Fruit fly (Drosophila melanogaster) whole organism, embryonic: ENCODE measurements around the gene Drsl1.

Experiments
- Bdp1 ChIP-seq: fragments of 200-800 bp; sonication (Bioruptor generic); optimal IDR thresholded peaks from 3 replicates; lab custom pipeline; 2016; ENCODE audit warnings: missing biosample characterization, missing genetic modification characterization
- CG10209 ChIP-seq: fragments of 200-800 bp; sonication (Bioruptor generic); optimal IDR thresholded peaks from 3 replicates; lab custom pipeline; 2017; ENCODE audit warnings: missing biosample characterization, mild to moderate bottlenecking, missing genetic modification characterization, missing genetic modification reagents
- CG11560 ChIP-seq: fragments of 200-800 bp; sonication (Bioruptor generic); IDR thresholded peaks from 3 replicates; pipeline ENCODE4 v1.3.6; 2022; ENCODE audit warnings: missing biosample characterization, missing genetic modification characterization
- CG12071 ChIP-seq: fragments of 200-800 bp; sonication (Bioruptor generic); optimal IDR thresholded peaks from 3 replicates; lab custom pipeline; 2018; ENCODE audit warnings: missing biosample characterization, mild to moderate bottlenecking, missing genetic modification characterization
- CG12659 ChIP-seq: fragments of 200-800 bp; sonication (Bioruptor generic); optimal IDR thresholded peaks from 3 replicates; lab custom pipeline; 2017; ENCODE audit warnings: mild to moderate bottlenecking, missing biosample characterization, missing genetic modification reagents, missing genetic modification characterization
- CG12769 ChIP-seq: fragments of 200-800 bp; sonication (Bioruptor generic); optimal IDR thresholded peaks from 2 replicates; lab custom pipeline; 2019; ENCODE audit warnings: missing biosample characterization, mild to moderate bottlenecking, missing genetic modification characterization, moderate library complexity
- CG13123 ChIP-seq: fragments of 200-800 bp; sonication (Bioruptor generic); optimal IDR thresholded peaks from 2 replicates; lab custom pipeline; 2016; ENCODE audit warnings: missing biosample characterization, missing genetic modification characterization
- CG14965 ChIP-seq: fragments of 200-800 bp; sonication (Bioruptor generic); optimal IDR thresholded peaks from 2 replicates; lab custom pipeline; 2016; ENCODE audit warnings: missing biosample characterization, missing genetic modification characterization, borderline replicate concordance
- CG15269 ChIP-seq: fragments of 200-800 bp; sonication (Bioruptor generic); optimal IDR thresholded peaks from 2 replicates; lab custom pipeline; 2018; ENCODE audit warnings: missing biosample characterization, mild to moderate bottlenecking, missing genetic modification characterization, moderate library complexity
- CG15601 ChIP-seq: fragments of 200-800 bp; sonication (Bioruptor generic); optimal IDR thresholded peaks from 3 replicates; lab custom pipeline; 2019; ENCODE audit warnings: missing biosample characterization, mild to moderate bottlenecking, missing genetic modification characterization, moderate library complexity
- CG18262 ChIP-seq: fragments of 200-800 bp; optimal IDR thresholded peaks from 3 replicates; lab custom pipeline; 2019; ENCODE audit warnings: missing biosample characterization, mild to moderate bottlenecking, missing genetic modification characterization, moderate library complexity
- CG2678 ChIP-seq: fragments of 200-800 bp; sonication (Bioruptor generic); optimal IDR thresholded peaks from 3 replicates; lab custom pipeline; 2019; ENCODE audit warnings: missing biosample characterization, mild to moderate bottlenecking, missing genetic modification characterization, moderate library complexity
- CG31388 ChIP-seq: fragments of 200-800 bp; sonication (Bioruptor generic); optimal IDR thresholded peaks from 2 replicates; lab custom pipeline; 2016; ENCODE audit warnings: missing biosample characterization, missing genetic modification characterization
- CG3726 ChIP-seq: fragments of 200-800 bp; sonication (Bioruptor generic); IDR thresholded peaks from 3 replicates; pipeline ENCODE4, ENCODE4 v1.3.6; 2022; ENCODE audit warnings: missing biosample characterization, missing genetic modification characterization
- CG3838 ChIP-seq: fragments of 200-800 bp; sonication (Bioruptor generic); optimal IDR thresholded peaks from 3 replicates; lab custom pipeline; 2016; ENCODE audit warnings: missing biosample characterization, missing genetic modification characterization
- CG4707 ChIP-seq: fragments of 200-800 bp; sonication (Bioruptor generic); optimal IDR thresholded peaks from 2 replicates; lab custom pipeline; 2018; ENCODE audit warnings: missing biosample characterization, mild to moderate bottlenecking, missing genetic modification characterization, moderate library complexity
- CG4820 ChIP-seq: fragments of 200-800 bp; sonication (Bioruptor generic); optimal IDR thresholded peaks from 3 replicates; lab custom pipeline; 2016; ENCODE audit warnings: missing biosample characterization, missing genetic modification characterization
- CG7786 ChIP-seq: fragments of 200-800 bp; sonication (Bioruptor generic); optimal IDR thresholded peaks from 2 replicates; lab custom pipeline; 2016; ENCODE audit warnings: missing biosample characterization, missing genetic modification characterization
- CoRest ChIP-seq: fragments of 200-800 bp; sonication (Bioruptor generic); optimal IDR thresholded peaks from 3 replicates; lab custom pipeline; 2018; ENCODE audit warnings: missing biosample characterization, mild to moderate bottlenecking, missing genetic modification characterization, moderate library complexity
- CrebB ChIP-seq: fragments of 200-800 bp; sonication (Bioruptor generic); optimal IDR thresholded peaks from 3 replicates; lab custom pipeline; 2018; ENCODE audit warnings: missing biosample characterization, mild to moderate bottlenecking, missing genetic modification characterization
- Ets65A ChIP-seq: fragments of 200-800 bp; sonication (Bioruptor generic); peaks from one replicate; lab custom pipeline; 2016; ENCODE audit warnings: missing biosample characterization, missing genetic modification characterization
- Hmr ChIP-seq: fragments of 200-800 bp; sonication (Bioruptor generic); optimal IDR thresholded peaks from 3 replicates; lab custom pipeline; 2017; ENCODE audit warnings: mild to moderate bottlenecking, missing biosample characterization, missing genetic modification reagents, missing genetic modification characterization
- Hsf ChIP-seq: fragments of 200-800 bp; sonication (Bioruptor generic); optimal IDR thresholded peaks from 3 replicates; lab custom pipeline; 2016; ENCODE audit warnings: missing biosample characterization, missing genetic modification characterization
- Max ChIP-seq: fragments of 200-800 bp; sonication (Bioruptor generic); optimal IDR thresholded peaks from 2 replicates; lab custom pipeline; 2016; ENCODE audit warnings: missing biosample characterization, mild to moderate bottlenecking, missing genetic modification characterization
- Neu2 ChIP-seq: fragments of 200-800 bp; sonication (Bioruptor generic); optimal IDR thresholded peaks from 3 replicates; lab custom pipeline; 2016; ENCODE audit warnings: missing biosample characterization, missing genetic modification characterization, borderline replicate concordance
- Nf-YB ChIP-seq: fragments of 200-800 bp; sonication (Bioruptor generic); optimal IDR thresholded peaks from 3 replicates; lab custom pipeline; 2019; ENCODE audit warnings: missing biosample characterization, mild to moderate bottlenecking, missing genetic modification characterization, moderate library complexity
- Nf-YC ChIP-seq: fragments of 200-800 bp; optimal IDR thresholded peaks from 3 replicates; lab custom pipeline; 2019; ENCODE audit warnings: missing biosample characterization, mild to moderate bottlenecking, missing genetic modification characterization, moderate library complexity
- Rfx ChIP-seq: fragments of 200-800 bp; sonication (Bioruptor generic); IDR thresholded peaks from 2 replicates; pipeline ENCODE4 v1.3.6; 2022; ENCODE audit warnings: missing biosample characterization, missing genetic modification characterization
- Side ChIP-seq: fragments of 200-800 bp; sonication (Bioruptor generic); optimal IDR thresholded peaks from 2 replicates; lab custom pipeline; 2016; ENCODE audit warnings: missing biosample characterization, missing genetic modification characterization
- Sox102F ChIP-seq: fragments of 200-800 bp; sonication (Bioruptor generic); optimal IDR thresholded peaks from 2 replicates; lab custom pipeline; 2018; ENCODE audit warnings: missing biosample characterization, mild to moderate bottlenecking, missing genetic modification characterization, moderate library complexity
- Sry-β ChIP-seq: fragments of 200-800 bp; sonication (Bioruptor generic); optimal IDR thresholded peaks from 2 replicates; lab custom pipeline; 2018; ENCODE audit warnings: missing biosample characterization, mild to moderate bottlenecking, missing genetic modification characterization, moderate library complexity
- chinmo ChIP-seq: fragments of 200-800 bp; sonication (Bioruptor generic); IDR thresholded peaks from 4 replicates; pipeline ENCODE4 v1.3.6; 2022; ENCODE audit warnings: missing biosample characterization, missing genetic modification characterization; ENCODE audit not compliant: partially characterized antibody
- fd3F ChIP-seq: fragments of 200-800 bp; sonication (Bioruptor generic); optimal IDR thresholded peaks from 2 replicates; lab custom pipeline; 2018; ENCODE audit warnings: missing biosample characterization, mild to moderate bottlenecking, missing genetic modification characterization, moderate library complexity
- fd96Cb ChIP-seq: fragments of 200-800 bp; sonication (Bioruptor generic); optimal IDR thresholded peaks from 2 replicates; lab custom pipeline; 2018; ENCODE audit warnings: missing biosample characterization, mild to moderate bottlenecking, missing genetic modification characterization, moderate library complexity
- grn ChIP-seq: fragments of 200-800 bp; sonication (Bioruptor generic); optimal IDR thresholded peaks from 3 replicates; lab custom pipeline; 2017; ENCODE audit warnings: missing biosample characterization, missing genetic modification characterization
- lola ChIP-seq, 3 experiments: fragments of >200 bp in 2 of 3; fragments of 200-800 bp in 1 of 3; sonication (Bioruptor generic) in 1 of 3; optimal IDR thresholded peaks; 2 replicates each; lab custom pipeline; 2017 to 2019; ENCODE audit warnings: missing biosample characterization in 3 of 3, missing genetic modification characterization in 3 of 3, mild to moderate bottlenecking in 1 of 3, moderate library complexity in 1 of 3
- nau ChIP-seq: fragments of 200-800 bp; sonication (Bioruptor generic); optimal IDR thresholded peaks from 3 replicates; lab custom pipeline; 2017; ENCODE audit warnings: missing biosample characterization, mild to moderate bottlenecking, missing genetic modification characterization, missing genetic modification reagents
- oc ChIP-seq: fragments of 200-800 bp; sonication (Bioruptor generic); optimal IDR thresholded peaks from 2 replicates; lab custom pipeline; 2018; ENCODE audit warnings: missing biosample characterization, mild to moderate bottlenecking, missing genetic modification characterization, moderate library complexity
- sc ChIP-seq, 3 experiments: fragments of >200 bp in 2 of 3; fragments of 200-800 bp in 1 of 3; sonication (Bioruptor generic) in 1 of 3; optimal IDR thresholded peaks; 2 replicates in 2 of 3; 3 replicates in 1 of 3; lab custom pipeline; 2017; ENCODE audit warnings: mild to moderate bottlenecking in 1 of 3, missing biosample characterization in 1 of 3, missing genetic modification characterization in 1 of 3, missing genetic modification reagents in 1 of 3
- sens ChIP-seq: fragments of 200-800 bp; sonication (Bioruptor generic); peaks from one replicate; lab custom pipeline; 2016; ENCODE audit warnings: missing biosample characterization, missing genetic modification characterization
- shn ChIP-seq: fragments of 200-800 bp; sonication (Bioruptor generic); optimal IDR thresholded peaks from 3 replicates; lab custom pipeline; 2016; ENCODE audit warnings: missing biosample characterization, missing genetic modification characterization
- sob ChIP-seq: fragments of 200-800 bp; sonication (Bioruptor generic); IDR thresholded peaks from 2 replicates; pipeline ENCODE4 v1.3.6; 2022; ENCODE audit warnings: missing biosample characterization, missing genetic modification characterization
- unpg ChIP-seq: fragments of 200-800 bp; sonication (Bioruptor generic); optimal IDR thresholded peaks from 3 replicates; lab custom pipeline; 2018; ENCODE audit warnings: missing biosample characterization, mild to moderate bottlenecking, missing genetic modification characterization, moderate library complexity
- z ChIP-seq: fragments of 200-800 bp; sonication (Bioruptor generic); IDR thresholded peaks from 3 replicates; pipeline ENCODE4 v1.3.6; 2022; ENCODE audit warnings: missing biosample characterization, missing genetic modification characterization
- zfh1 ChIP-seq: fragments of 200-800 bp; sonication (Bioruptor generic); IDR thresholded peaks from 3 replicates; pipeline ENCODE4 v1.3.6; 2022; ENCODE audit warnings: missing biosample characterization, missing genetic modification characterization

The Drsl1 gene

DNA sequence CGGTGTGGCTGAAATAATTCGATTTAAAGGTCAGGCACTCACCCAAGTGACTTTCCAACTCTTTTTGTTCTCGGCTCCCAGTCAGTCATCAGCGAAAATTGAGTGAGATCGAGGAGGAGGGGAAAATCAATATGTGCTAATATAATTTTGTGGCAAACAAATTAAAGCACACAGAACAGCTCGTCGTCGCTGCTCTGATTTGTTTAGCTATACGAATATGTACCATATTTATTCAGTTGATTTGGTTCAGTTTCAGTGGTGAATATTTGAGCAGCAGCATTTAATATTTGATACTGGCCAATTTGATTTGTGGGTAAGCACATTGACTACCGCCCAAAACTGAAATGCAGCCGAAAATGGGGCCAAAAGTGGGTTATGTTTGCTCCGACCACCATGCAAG is 30.2 kb downstream of the Drsl1 start (continued):
- peak; percentile 33 for TF ChIP-seq Max
- no peak for TF ChIP-seq Nf-YC (tag; lab: Kevin White, UChicago)
- TF ChIP-seq Hmr (GFP tag; lab: Kevin White, UChicago): peak; percentile 52
- TF ChIP-seq Sry-β: peak; percentile 1
- TF ChIP-seq Bdp1: peak; percentile 23
- TF ChIP-seq CG15601 (tag; lab: Kevin White, UChicago): peak; percentile 34
- TF ChIP-seq sc (optimal IDR thresholded peaks at IDR 0.05; lab: Kevin White, UChicago): no peak
- TF ChIP-seq sc (GFP tag; optimal IDR thresholded peaks at IDR 0.05; lab: Kevin White, UChicago): peak; percentile 61
- peak; percentile 24 for TF ChIP-seq CG13123 (GFP tag; lab: Kevin White, UChicago)
- TF ChIP-seq CG7786 (GFP tag; lab: Kevin White, UChicago): peak; percentile 17
- TF ChIP-seq Rfx (GFP tag; lab: Robert Waterston, UW): peak; percentile 21; the same call in 1 of the 2 replicates
- peak; percentile 15 for TF ChIP-seq Hsf
- TF ChIP-seq CG2678 (tag; lab: Kevin White, UChicago): peak; percentile 60
- peak; percentile 58 for TF ChIP-seq CG12071
- peak; percentile 6 for TF ChIP-seq CG15269 (tag; lab: Kevin White, UChicago)
- TF ChIP-seq Nf-YB (GFP tag; lab: Kevin White, UChicago): peak; percentile 8
- TF ChIP-seq zfh1 (GFP tag; lab: Robert Waterston, UW): peak; percentile 45; the same call in 1 of the 3 replicates
- peak; percentile 42 for TF ChIP-seq fd96Cb (tag; lab: Kevin White, UChicago)
- peak; percentile 31 for TF ChIP-seq CG12659 (GFP tag; lab: Kevin White, UChicago)
- TF ChIP-seq oc (tag; lab: Kevin White, UChicago): peak; percentile 58
- no peak for TF ChIP-seq Neu2 (GFP tag; lab: Kevin White, UChicago)
- TF ChIP-seq CG12769 (tag; lab: Kevin White, UChicago): peak; percentile 75
- peak; percentile 13 for TF ChIP-seq grn (GFP tag; lab: Kevin White, UChicago)
- peak; percentile 92 for TF ChIP-seq sens
- no peak for TF ChIP-seq chinmo (GFP tag; lab: Robert Waterston, UW)
- TF ChIP-seq lola (GFP tag; optimal IDR thresholded peaks at IDR 0.05; lab: Kevin White, UChicago): peak in 1 of 3 experiments; percentile 49
- TF ChIP-seq unpg: peak; percentile 37
- TF ChIP-seq fd3F (GFP tag; lab: Kevin White, UChicago): peak; percentile 42
- TF ChIP-seq shn (GFP tag; lab: Kevin White, UChicago): peak; percentile 5
- no peak for TF ChIP-seq Ets65A (GFP tag; lab: Kevin White, UChicago)
- peak; percentile 40 for TF ChIP-seq CG4820
- TF ChIP-seq nau: peak; percentile 63
- TF ChIP-seq CoRest (tag; lab: Kevin White, UChicago): peak; percentile 19
- peak; percentile 23 for TF ChIP-seq CG18262 (tag; lab: Kevin White, UChicago)
- TF ChIP-seq z: peak; percentile 58; the same call in 2 of the 3 replicates
- peak; percentile 37 for TF ChIP-seq CG14965
- peak; percentile 0 for TF ChIP-seq CG3838
- TF ChIP-seq CG4707 (GFP tag; lab: Kevin White, UChicago): peak; percentile 34
- TF ChIP-seq CG11560: no peak
- TF ChIP-seq CG10209 (GFP tag; lab: Kevin White, UChicago): peak; percentile 74
- TF ChIP-seq CG31388 (GFP tag; lab: Kevin White, UChicago): peak; percentile 22
- TF ChIP-seq Side: peak; percentile 29
- peak; percentile 23 for TF ChIP-seq Sox102F (GFP tag; lab: Kevin White, UChicago)
- TF ChIP-seq CrebB: peak; percentile 30
- no peak for TF ChIP-seq CG3726 (GFP tag; lab: Robert Waterston, UW)
- peak; percentile 22; the same call in 1 of the 2 replicates for TF ChIP-seq sob (GFP tag; lab: Robert Waterston, UW)
